Worm (Caenorhabditis elegans) whole organism, young adult: ENCODE measurements around the gene F45E12.5.

Source experiments
- F10E7.11 ChIP-seq: sonication (generic microtip); optimal IDR thresholded peaks from 2 replicates; lab custom pipeline; 2017; ENCODE audit warnings: mild to moderate bottlenecking, missing genetic modification characterization, moderate library complexity, missing compliant biosample characterization
- ama-1 ChIP-seq, 3 experiments: fragments of 150-350 bp in 1 of 3; sonication (generic microtip) in 2 of 3; optimal IDR thresholded peaks; 2 replicates each; lab custom pipeline; 2014 to 2018; ENCODE audit warnings: missing biosample characterization in 2 of 3, missing genetic modification characterization in 2 of 3, missing genetic modification reagents in 2 of 3
- bed-1 ChIP-seq: fragments of 200-800 bp; sonication (Bioruptor generic); IDR thresholded peaks from 2 replicates; pipeline ENCODE4 v1.3.6; 2022; ENCODE audit warnings: missing genetic modification reagents, missing genetic modification characterization, missing compliant biosample characterization
- ceh-40 ChIP-seq: fragments of 200-800 bp; sonication (Bioruptor generic); IDR thresholded peaks from 2 replicates; pipeline ENCODE4 v1.3.6; 2022; ENCODE audit warnings: missing genetic modification characterization, missing compliant biosample characterization
- dox-1 ChIP-seq: fragments of 200-800 bp; sonication (Bioruptor generic); IDR thresholded peaks from 2 replicates; pipeline ENCODE4 v1.3.6; 2022; ENCODE audit warnings: missing genetic modification reagents, missing genetic modification characterization, missing compliant biosample characterization
- ets-4 ChIP-seq: fragments of 200-800 bp; sonication (Bioruptor generic); optimal IDR thresholded peaks from 2 replicates; lab custom pipeline; 2018; ENCODE audit warnings: mild to moderate bottlenecking, missing genetic modification characterization, missing compliant biosample characterization
- pha-4 ChIP-seq: fragments of 150-350 bp; sonication (generic microtip); optimal IDR thresholded peaks from 2 replicates; lab custom pipeline; 2014; ENCODE audit warnings: missing biosample characterization, missing genetic modification reagents, missing genetic modification characterization

ce11 chrII:7326997-7327396 is 17.1 kb upstream of the F45E12.5 start:
- TF ChIP-seq pha-4 (tag; lab: Kevin White, UChicago) (no peak), bed-1 (GFP tag; lab: Robert Waterston, UW) (no peak), dox-1 (no peak), ama-1 (optimal IDR thresholded peaks at IDR 0.05; lab: Kevin White, UChicago) (no peak), ama-1 (GFP tag; optimal IDR thresholded peaks at IDR 0.05; lab: Kevin White, UChicago) (no peak), ceh-40 (GFP tag; lab: Robert Waterston, UW) (no peak), F10E7.11 (no peak), ets-4 (GFP tag; lab: Kevin White, UChicago) (no peak)
